Worm (Caenorhabditis elegans): ENCODE results near the gene laf-1.

DNA sequence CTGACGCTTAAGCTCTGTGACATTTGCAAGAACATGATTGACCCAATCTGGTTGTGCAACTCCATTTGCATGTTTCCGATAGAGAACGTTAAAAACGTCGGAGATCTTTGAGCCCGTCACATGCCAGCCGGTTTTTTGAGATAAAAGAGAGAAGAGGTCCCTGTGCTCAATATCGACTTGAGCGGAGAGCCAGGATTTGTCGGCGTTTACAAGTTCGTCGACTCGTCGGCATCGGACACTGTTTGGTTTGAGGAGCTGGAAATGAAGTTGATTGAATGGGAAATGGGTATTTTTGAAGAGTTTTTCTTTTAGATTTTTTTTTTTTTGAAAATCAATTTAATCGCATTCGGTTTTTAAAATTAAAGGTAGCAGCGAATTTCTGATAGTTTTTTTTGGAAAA, 20.8 kb downstream of the laf-1 start:
- TF ChIP-seq F13H6.1 (tag; optimal IDR thresholded peaks at IDR 0.05), result no peak
- no peak for TF ChIP-seq Y55F3AM.14 (GFP tag; optimal IDR thresholded peaks at IDR 0.05)
- TF ChIP-seq nhr-11 (tag; optimal IDR thresholded peaks at IDR 0.05), result no peak
- TF ChIP-seq C34F6.9 (tag; optimal IDR thresholded peaks at IDR 0.05), result no peak
- no peak for TF ChIP-seq lin-39 (tag; optimal IDR thresholded peaks at IDR 0.05)
- TF ChIP-seq alr-1 (tag; optimal IDR thresholded peaks at IDR 0.05), result no peak
- TF ChIP-seq mdl-1 (tag; optimal IDR thresholded peaks at IDR 0.05), result no peak
- no peak for TF ChIP-seq ama-1 (optimal IDR thresholded peaks at IDR 0.05)
- no peak for TF ChIP-seq ceh-82 (tag; optimal IDR thresholded peaks at IDR 0.05)
- TF ChIP-seq nhr-129 (tag; optimal IDR thresholded peaks at IDR 0.05), result no peak
- no peak for TF ChIP-seq unc-62 (GFP tag; optimal IDR thresholded peaks at IDR 0.05)
